Fruit fly (Drosophila melanogaster): ENCODE results near the gene Aplip1.

Gene Aplip1

DNA sequence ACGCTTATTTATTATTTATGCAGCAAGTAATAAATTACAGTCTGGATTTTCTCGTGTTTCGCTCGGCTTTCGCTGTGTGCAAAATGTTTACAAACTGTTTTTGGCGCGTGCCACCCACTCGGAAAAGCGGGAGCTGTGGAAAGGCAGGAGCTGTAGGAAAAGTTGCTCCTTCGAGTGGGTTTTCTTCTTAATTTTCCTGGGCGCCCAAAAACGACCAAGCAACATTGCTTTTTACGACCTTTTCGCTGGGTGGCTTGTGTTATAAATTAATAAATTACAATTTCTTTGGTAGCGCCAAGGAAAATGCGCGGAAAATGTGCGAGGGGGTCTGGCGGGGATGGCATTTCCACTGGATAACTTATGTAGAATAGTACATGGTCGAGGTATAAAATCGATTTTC, 19.6 kb upstream of the Aplip1 start:
- no peak for TF ChIP-seq insv (optimal IDR thresholded peaks at IDR 0.05)
- no peak for TF ChIP-seq Myc (optimal IDR thresholded peaks at IDR 0.05)
- no peak for TF ChIP-seq psq (optimal IDR thresholded peaks at IDR 0.05)
- TF ChIP-seq h (optimal IDR thresholded peaks at IDR 0.05): no peak
- TF ChIP-seq Sin3A (optimal IDR thresholded peaks at IDR 0.05): no peak
- no peak for TF ChIP-seq ttk (optimal IDR thresholded peaks at IDR 0.05)

DNA sequence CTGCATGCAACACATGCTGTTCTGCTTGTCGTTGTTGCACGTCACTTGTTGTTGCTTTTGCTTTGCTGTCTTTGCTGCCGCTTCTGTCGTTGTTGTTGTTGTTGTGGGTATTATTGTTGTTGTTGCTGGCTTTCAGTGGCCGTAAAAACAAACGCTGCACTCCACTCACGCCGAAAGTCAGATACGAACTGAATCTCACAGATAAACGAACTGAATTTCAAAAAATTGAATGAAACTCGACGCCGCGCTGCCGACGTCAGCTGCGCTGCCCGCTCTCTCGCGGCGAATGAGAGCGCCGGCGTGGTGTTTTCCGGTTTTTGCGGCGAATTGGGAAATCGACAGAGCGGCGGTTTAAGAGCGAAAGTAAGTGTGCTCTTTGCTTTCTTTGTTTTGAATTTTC, 19.0 kb upstream of the Aplip1 start, which contains the start of gene bab2:
Gene bab2, minus strand, starts transcription at position 192 of the 400 bp plus-strand sequence.
- TF ChIP-seq ttk (optimal IDR thresholded peaks at IDR 0.05) (no peak), h (optimal IDR thresholded peaks at IDR 0.05) (no peak), Myc (optimal IDR thresholded peaks at IDR 0.05) (no peak), psq (optimal IDR thresholded peaks at IDR 0.05) (no peak), Sin3A (optimal IDR thresholded peaks at IDR 0.05) (no peak), insv (optimal IDR thresholded peaks at IDR 0.05) (no peak)

dm6 chr3L:1178115-1178583, 18.0 kb upstream of the Aplip1 start:
- TF ChIP-seq ttk (optimal IDR thresholded peaks at IDR 0.05): no peak
- TF ChIP-seq Sin3A (optimal IDR thresholded peaks at IDR 0.05): no peak
- TF ChIP-seq h (optimal IDR thresholded peaks at IDR 0.05): no peak
- no peak for TF ChIP-seq psq (optimal IDR thresholded peaks at IDR 0.05)
- TF ChIP-seq insv (optimal IDR thresholded peaks at IDR 0.05): no peak
- no peak for TF ChIP-seq Myc (optimal IDR thresholded peaks at IDR 0.05)

dm6 chr3L:1183467-1183866, 12.7 kb upstream of the Aplip1 start:
- TF ChIP-seq psq (optimal IDR thresholded peaks at IDR 0.05): no peak

DNA sequence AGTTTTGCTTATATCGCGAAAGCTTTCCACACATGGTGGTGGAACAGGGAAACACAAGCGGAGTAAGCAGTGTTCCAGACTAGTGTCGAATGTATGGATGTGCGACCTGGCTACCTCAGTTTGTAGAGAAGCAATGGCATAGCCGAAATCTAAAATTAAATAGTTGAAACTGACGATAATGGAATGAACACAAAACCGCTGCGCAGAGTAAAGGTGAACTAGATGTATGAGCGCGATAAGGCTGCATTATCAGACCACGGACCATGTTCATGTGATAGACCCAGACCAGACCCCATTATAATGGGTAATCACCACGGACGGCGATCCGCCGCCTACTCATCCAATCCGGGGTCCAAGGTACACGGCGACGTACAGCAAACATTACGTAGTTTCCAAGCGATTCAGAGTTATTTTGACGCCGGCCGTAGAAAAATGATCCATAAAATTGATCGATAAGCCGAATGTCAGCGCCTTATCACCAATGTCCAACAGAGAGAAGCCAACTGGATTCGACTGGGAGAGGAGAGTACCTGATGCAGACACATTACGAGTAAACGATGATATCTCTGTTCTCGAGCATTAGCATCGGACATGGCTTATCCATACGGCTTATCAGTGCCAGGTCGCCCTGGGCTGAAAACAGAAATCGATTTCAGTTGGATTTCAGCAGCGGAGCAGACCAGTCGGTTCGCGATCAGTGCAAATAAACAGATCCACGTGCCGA, 7.0 kb upstream of the Aplip1 start, which contains the start of gene CG13912:
Gene CG13912, plus strand, starts transcription at position 653 of the 724 bp plus-strand sequence.
- TF ChIP-seq ttk (optimal IDR thresholded peaks at IDR 0.05): no peak
- no peak for TF ChIP-seq insv (optimal IDR thresholded peaks at IDR 0.05)
- TF ChIP-seq psq (optimal IDR thresholded peaks at IDR 0.05): no peak
- TF ChIP-seq Myc (optimal IDR thresholded peaks at IDR 0.05): no peak

DNA sequence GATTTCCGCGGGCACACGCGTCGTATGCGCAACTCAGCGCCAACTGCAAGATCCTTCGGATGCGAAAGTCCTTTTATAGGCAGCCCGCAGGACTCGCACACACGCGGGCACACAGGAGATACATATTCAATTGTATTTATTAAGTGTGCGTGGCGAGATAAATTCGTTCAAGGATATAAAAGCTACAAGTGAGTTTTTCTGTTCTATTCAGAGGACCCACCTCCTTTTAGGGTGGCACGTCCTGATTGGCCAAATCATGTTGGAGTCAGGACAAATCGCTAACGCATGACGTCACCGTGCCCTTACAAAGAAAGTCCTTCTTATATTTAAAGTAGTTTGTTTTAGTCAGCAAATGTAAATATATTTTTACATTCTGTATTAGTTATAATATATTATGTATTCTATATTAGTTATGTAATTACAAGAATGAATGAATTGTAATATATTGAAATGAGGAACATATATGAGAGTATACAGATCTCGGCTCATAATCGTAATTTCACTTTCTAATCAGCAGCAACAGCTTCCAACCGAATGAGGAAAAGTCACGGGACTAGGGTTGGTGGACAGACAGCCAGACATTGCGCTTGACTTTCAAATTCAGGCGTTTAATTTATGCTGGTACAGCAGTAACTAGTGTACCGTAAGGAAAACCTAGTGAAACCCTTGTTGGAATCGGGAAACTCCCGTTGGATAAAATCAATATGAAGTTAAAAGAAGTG, 2.8 kb upstream of the Aplip1 start, which contains the start of gene Trhn:
Gene Trhn, minus strand, starts transcription at position 51 of the 722 bp plus-strand sequence.
- TF ChIP-seq Myc (optimal IDR thresholded peaks at IDR 0.05) (no peak), Sin3A (optimal IDR thresholded peaks at IDR 0.05) (no peak), insv (optimal IDR thresholded peaks at IDR 0.05) (no peak), ttk (optimal IDR thresholded peaks at IDR 0.05) (no peak), h (optimal IDR thresholded peaks at IDR 0.05) (no peak), psq (optimal IDR thresholded peaks at IDR 0.05) (no peak)

- TF ChIP-seq psq (optimal IDR thresholded peaks at IDR 0.05): no peak
- no peak for TF ChIP-seq ttk (optimal IDR thresholded peaks at IDR 0.05)
Observed at dm6 chr3L:1195202-1195601, 915 bp upstream of the Aplip1 start, which contains the start of gene LysX. LysX (minus strand) TSS chr3L:1195302.

DNA sequence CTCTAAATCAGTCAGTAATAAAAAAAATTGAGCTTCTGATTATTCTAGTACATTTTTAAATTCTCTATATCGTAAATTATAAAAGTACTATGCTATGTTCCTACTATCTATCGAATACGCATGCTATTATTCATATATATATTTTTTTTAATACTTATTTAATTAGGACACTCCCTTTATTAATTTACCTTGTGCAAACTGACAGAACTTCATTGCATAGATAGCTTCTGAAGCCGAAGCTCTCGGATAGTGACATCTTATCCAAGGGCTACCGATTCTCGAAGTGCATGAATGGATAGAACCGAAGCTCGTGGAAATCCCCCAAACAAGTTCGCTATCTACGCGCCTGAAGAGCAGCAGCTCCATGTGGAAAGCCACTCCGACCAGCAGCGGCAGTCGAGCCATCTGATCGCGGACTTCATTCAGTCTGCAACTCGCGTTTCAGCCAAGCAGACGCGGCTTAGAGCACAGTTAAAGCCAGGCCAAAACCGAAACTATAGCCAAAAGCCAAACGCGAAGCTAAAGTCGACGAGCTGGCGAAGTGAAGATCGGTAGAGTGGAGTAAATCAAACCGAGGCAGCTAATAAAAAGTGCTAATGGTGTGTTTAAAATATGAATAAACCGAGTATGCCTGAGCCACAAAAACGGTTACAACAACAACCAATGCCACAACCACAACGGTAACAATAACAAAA, 4.4 kb downstream of the Aplip1 start, which contains the start of gene mwh:
Gene mwh, plus strand, starts transcription at position 430 of the 695 bp plus-strand sequence.
- no peak for TF ChIP-seq h (optimal IDR thresholded peaks at IDR 0.05)
- TF ChIP-seq Sin3A (optimal IDR thresholded peaks at IDR 0.05): no peak
- no peak for TF ChIP-seq ttk (optimal IDR thresholded peaks at IDR 0.05)
- TF ChIP-seq psq (optimal IDR thresholded peaks at IDR 0.05): no peak
- no peak for TF ChIP-seq Myc (optimal IDR thresholded peaks at IDR 0.05)
- no peak for TF ChIP-seq insv (optimal IDR thresholded peaks at IDR 0.05)

dm6 chr3L:1202588-1203195, 6.6 kb downstream of the Aplip1 start, which contains the start of gene meep:
meep (minus strand) TSS chr3L:1203036.
- TF ChIP-seq ttk (optimal IDR thresholded peaks at IDR 0.05) (no peak), Myc (optimal IDR thresholded peaks at IDR 0.05) (no peak), h (optimal IDR thresholded peaks at IDR 0.05) (no peak), Sin3A (optimal IDR thresholded peaks at IDR 0.05) (no peak), insv (optimal IDR thresholded peaks at IDR 0.05) (no peak), psq (optimal IDR thresholded peaks at IDR 0.05) (no peak)

- TF ChIP-seq psq (optimal IDR thresholded peaks at IDR 0.05) (no peak), insv (optimal IDR thresholded peaks at IDR 0.05) (no peak)
Observed at dm6 chr3L:1203855-1204431, 7.8 kb downstream of the Aplip1 start.

- TF ChIP-seq psq (optimal IDR thresholded peaks at IDR 0.05): no peak
- no peak for TF ChIP-seq insv (optimal IDR thresholded peaks at IDR 0.05)
- no peak for TF ChIP-seq h (optimal IDR thresholded peaks at IDR 0.05)
Observed at dm6 chr3L:1204674-1205547, 8.8 kb downstream of the Aplip1 start, which contains the start of gene CG9119. CG9119 (minus strand) TSS chr3L:1204795.

Measured in Kc167 (cell line).